Fruit fly (Drosophila melanogaster): ENCODE results near the gene Cpr65Ax2.

The Cpr65Ax2 gene

DNA sequence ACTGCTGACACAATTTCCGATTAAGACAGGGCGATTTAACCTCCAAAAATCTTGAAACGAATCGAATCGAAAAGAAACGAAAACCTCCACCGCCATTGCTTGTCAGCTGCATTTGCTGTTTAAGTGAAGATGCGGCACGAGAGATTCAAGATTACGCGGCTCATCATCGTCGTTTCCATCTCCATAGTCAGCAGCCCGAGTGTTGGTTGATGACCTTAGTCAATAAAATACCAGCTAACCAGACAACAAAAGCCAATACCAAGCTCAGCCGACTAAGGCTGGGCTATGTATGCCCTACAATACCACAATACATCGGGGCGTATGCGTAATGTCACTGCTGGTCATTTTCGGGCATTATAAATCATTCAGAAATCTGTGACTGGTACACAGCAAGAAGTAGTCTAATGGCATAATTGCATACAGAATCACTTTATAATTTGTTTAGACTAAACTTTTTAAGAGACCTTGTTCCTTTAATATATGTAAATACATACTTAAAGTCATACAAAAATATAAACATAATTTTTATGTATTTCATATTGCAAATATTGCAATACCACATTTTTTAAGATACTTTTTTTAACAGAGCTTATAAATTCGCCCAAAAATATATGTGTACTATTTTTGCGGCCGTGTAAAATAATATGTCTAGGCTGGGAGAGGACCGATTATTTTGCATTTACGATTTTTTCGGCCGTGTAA, 9.7 kb downstream of the Cpr65Ax2 start:
- TF ChIP-seq sv (GFP tag; optimal IDR thresholded peaks at IDR 0.05), result no peak
- no peak for TF ChIP-seq Hnf4 (GFP tag; optimal IDR thresholded peaks at IDR 0.05)
- TF ChIP-seq lola (GFP tag; optimal IDR thresholded peaks at IDR 0.05), result no peak
- TF ChIP-seq Mio (GFP tag; optimal IDR thresholded peaks at IDR 0.05), result no peak
- TF ChIP-seq jim (GFP tag; optimal IDR thresholded peaks at IDR 0.05), result no peak
- TF ChIP-seq pan (optimal IDR thresholded peaks at IDR 0.05), result no peak
- TF ChIP-seq GATAd (GFP tag; optimal IDR thresholded peaks at IDR 0.05), result no peak

- TF ChIP-seq Abd-B (GFP tag; optimal IDR thresholded peaks at IDR 0.05), result no peak
- TF ChIP-seq psq (GFP tag; optimal IDR thresholded peaks at IDR 0.05), result no peak
- TF ChIP-seq CG9705 (GFP tag; optimal IDR thresholded peaks at IDR 0.05), result no peak
- TF ChIP-seq dmrt93B (GFP tag; optimal IDR thresholded peaks at IDR 0.05), result no peak
- no peak for TF ChIP-seq h (GFP tag; optimal IDR thresholded peaks at IDR 0.05)
- no peak for TF ChIP-seq Dif (GFP tag; optimal IDR thresholded peaks at IDR 0.05; ENCODE audit: partially characterized antibody)
- TF ChIP-seq br (GFP tag; optimal IDR thresholded peaks at IDR 0.05), result no peak
- no peak for TF ChIP-seq ey (GFP tag; optimal IDR thresholded peaks at IDR 0.05)
- no peak for TF ChIP-seq pan (optimal IDR thresholded peaks at IDR 0.05)
- TF ChIP-seq Hr78 (GFP tag; optimal IDR thresholded peaks at IDR 0.05), result no peak
- no peak for TF ChIP-seq brk (GFP tag; optimal IDR thresholded peaks at IDR 0.05)
- no peak for TF ChIP-seq Sp1 (GFP tag; optimal IDR thresholded peaks at IDR 0.05)
- TF ChIP-seq N (GFP tag; optimal IDR thresholded peaks at IDR 0.05), result no peak
- TF ChIP-seq Hnf4 (GFP tag; optimal IDR thresholded peaks at IDR 0.05), result no peak
Measured at dm6 chr3L:6139924-6140574, 10.6 kb downstream of the Cpr65Ax2 start, which contains the start of gene Cpr65Av. Gene Cpr65Av (minus strand): TSS chr3L:6139974.

dm6 chr3L:6138586-6138985, 12.1 kb downstream of the Cpr65Ax2 start:
- TF ChIP-seq ey (GFP tag; optimal IDR thresholded peaks at IDR 0.05) (no peak), Hnf4 (GFP tag; optimal IDR thresholded peaks at IDR 0.05) (no peak), dl (GFP tag; optimal IDR thresholded peaks at IDR 0.05; ENCODE audit: insufficient read depth in 1 of 2, partially characterized antibody in 2 of 2) (no peak), sage (GFP tag; optimal IDR thresholded peaks at IDR 0.05) (no peak), brk (GFP tag; optimal IDR thresholded peaks at IDR 0.05) (no peak), CrebA (GFP tag; optimal IDR thresholded peaks at IDR 0.05; ENCODE audit: borderline replicate concordance) (no peak), OdsH (GFP tag; optimal IDR thresholded peaks at IDR 0.05) (no peak), GATAd (GFP tag; optimal IDR thresholded peaks at IDR 0.05) (no peak), N (GFP tag; optimal IDR thresholded peaks at IDR 0.05) (no peak), tai (GFP tag; optimal IDR thresholded peaks at IDR 0.05) (no peak), pan (optimal IDR thresholded peaks at IDR 0.05) (no peak), Hr83 (GFP tag; optimal IDR thresholded peaks at IDR 0.05; ENCODE audit: poor library complexity, severe bottlenecking) (no peak), Jra (GFP tag; optimal IDR thresholded peaks at IDR 0.05) (no peak), jim (GFP tag; optimal IDR thresholded peaks at IDR 0.05) (no peak), h (GFP tag; optimal IDR thresholded peaks at IDR 0.05) (no peak), Mio (GFP tag; optimal IDR thresholded peaks at IDR 0.05) (no peak), Myc (optimal IDR thresholded peaks at IDR 0.05) (no peak)

DNA sequence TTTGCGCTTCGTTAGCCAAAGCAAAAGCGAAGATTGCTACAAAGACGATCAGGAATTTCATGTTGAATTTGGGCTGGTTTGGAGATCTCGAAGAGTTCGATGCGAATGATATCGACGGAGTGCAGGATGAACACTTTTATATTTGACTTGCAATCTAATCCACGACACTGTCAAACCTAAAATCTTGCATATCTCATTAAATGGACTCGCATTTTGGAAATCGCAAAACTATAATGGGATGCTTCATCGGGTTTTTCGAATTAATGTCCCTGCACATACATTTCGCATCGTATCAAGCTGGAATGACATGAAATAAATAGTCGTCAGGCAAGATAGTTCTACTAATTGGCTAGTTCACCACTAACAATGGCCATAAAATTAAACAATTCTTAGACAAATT, 12.6 kb downstream of the Cpr65Ax2 start, which contains the start of gene Lcp65Ae:
TSS of gene Lcp65Ae (minus strand) at position 101 of the 400 bp plus-strand sequence.
- TF ChIP-seq HLH106 (tag; optimal IDR thresholded peaks at IDR 0.05) (no peak), dsf (GFP tag; optimal IDR thresholded peaks at IDR 0.05; ENCODE audit: borderline replicate concordance) (no peak), CG9705 (GFP tag; optimal IDR thresholded peaks at IDR 0.05) (no peak), Dfd (GFP tag; optimal IDR thresholded peaks at IDR 0.05) (no peak), Myc (optimal IDR thresholded peaks at IDR 0.05) (no peak), rgr (GFP tag; optimal IDR thresholded peaks at IDR 0.05) (no peak), psq (GFP tag; optimal IDR thresholded peaks at IDR 0.05) (no peak), tai (GFP tag; optimal IDR thresholded peaks at IDR 0.05) (no peak), sage (GFP tag; optimal IDR thresholded peaks at IDR 0.05) (no peak), Rel (GFP tag; optimal IDR thresholded peaks at IDR 0.05) (no peak), Rel (tag; optimal IDR thresholded peaks at IDR 0.05) (no peak), Hr78 (GFP tag; optimal IDR thresholded peaks at IDR 0.05) (no peak), ey (GFP tag; optimal IDR thresholded peaks at IDR 0.05) (no peak), dl (GFP tag; optimal IDR thresholded peaks at IDR 0.05; ENCODE audit: insufficient read depth in 1 of 2, partially characterized antibody in 2 of 2) (no peak), usp (GFP tag; optimal IDR thresholded peaks at IDR 0.05) (no peak), pan (optimal IDR thresholded peaks at IDR 0.05) (no peak), Hr83 (GFP tag; optimal IDR thresholded peaks at IDR 0.05; ENCODE audit: poor library complexity, severe bottlenecking) (no peak), Mio (GFP tag; optimal IDR thresholded peaks at IDR 0.05) (no peak), woc (GFP tag; optimal IDR thresholded peaks at IDR 0.05) (no peak), lola (GFP tag; optimal IDR thresholded peaks at IDR 0.05) (no peak), CG32264 (GFP tag; optimal IDR thresholded peaks at IDR 0.05) (no peak)
